Fruit fly (Drosophila melanogaster): ENCODE measurements around the gene mus81.

Gene mus81

dm6 chrX:947450-948284, 6.8 kb downstream of the mus81 start, which contains the start of gene CG3699 (continued):
- TF ChIP-seq CG10274 (GFP tag; optimal IDR thresholded peaks at IDR 0.05), result peak; percentile 6
- TF ChIP-seq NfI (GFP tag; optimal IDR thresholded peaks at IDR 0.05), result peak; percentile 31
- TF ChIP-seq CG12299 (tag; optimal IDR thresholded peaks at IDR 0.05), result no peak
- peak; percentile 11 for TF ChIP-seq Nf-YB (GFP tag; optimal IDR thresholded peaks at IDR 0.05)
- TF ChIP-seq CG11093 (GFP tag; IDR thresholded peaks at IDR 0.05), result no peak
- TF ChIP-seq BtbVII (GFP tag; optimal IDR thresholded peaks at IDR 0.05), result peak; percentile 56
- no peak for TF ChIP-seq CTCF (GFP tag; optimal IDR thresholded peaks at IDR 0.05)
- peak; percentile 46; the same call in 1 of the 2 replicates for TF ChIP-seq CG14014 (GFP tag; IDR thresholded peaks at IDR 0.05)
- peak; percentile 45 for TF ChIP-seq dmrt99B (tag; optimal IDR thresholded peaks at IDR 0.05)
- TF ChIP-seq CG10431 (GFP tag; optimal IDR thresholded peaks at IDR 0.05), result no peak
- peak; percentile 12 for TF ChIP-seq D19B (GFP tag; optimal IDR thresholded peaks at IDR 0.05)
- TF ChIP-seq CG15269 (tag; optimal IDR thresholded peaks at IDR 0.05), result peak; percentile 67
- peak; percentile 30 for TF ChIP-seq bcd (GFP tag; optimal IDR thresholded peaks at IDR 0.05)
- no peak for TF ChIP-seq CG17912 (GFP tag; optimal IDR thresholded peaks at IDR 0.05)
- peak; percentile 43 for TF ChIP-seq CG17385 (GFP tag; optimal IDR thresholded peaks at IDR 0.05)
- peak; percentile 1 for TF ChIP-seq CG4820 (GFP tag; optimal IDR thresholded peaks at IDR 0.05)
- TF ChIP-seq dmrt11E (tag; optimal IDR thresholded peaks at IDR 0.05), result no peak
- peak; percentile 52 for TF ChIP-seq Fer1 (GFP tag; optimal IDR thresholded peaks at IDR 0.05)
- TF ChIP-seq CG2712 (tag; optimal IDR thresholded peaks at IDR 0.05), result peak; percentile 42
- TF ChIP-seq CG6175 (GFP tag; IDR thresholded peaks at IDR 0.05), result 0 out of 3 replicates have a peak, but pooled peaks have one; percentile 10
- peak; percentile 1 for TF ChIP-seq HmgZ (tag; optimal IDR thresholded peaks at IDR 0.05)
- no peak for TF ChIP-seq pb (GFP tag; optimal IDR thresholded peaks at IDR 0.05)
- TF ChIP-seq en (GFP tag; optimal IDR thresholded peaks at IDR 0.05), result no peak

- TF ChIP-seq CG15514 (GFP tag; optimal IDR thresholded peaks at IDR 0.05) (peak; percentile 27), otp (GFP tag; IDR thresholded peaks at IDR 0.05) (0 out of 3 replicates have a peak, but pooled peaks have one; percentile 20), CG18011 (GFP tag; optimal IDR thresholded peaks at IDR 0.05) (no peak), Hmr (GFP tag; optimal IDR thresholded peaks at IDR 0.05) (peak; percentile 13), zfh2 (GFP tag; optimal IDR thresholded peaks at IDR 0.05) (peak; percentile 45), CG18599 (GFP tag; optimal IDR thresholded peaks at IDR 0.05) (peak; percentile 75), HLH3B (GFP tag; IDR thresholded peaks at IDR 0.05) (0 out of 2 replicates have a peak, but pooled peaks have one; percentile 19), tgo (GFP tag; IDR thresholded peaks at IDR 0.05) (0 out of 3 replicates have a peak, but pooled peaks have one; percentile 20), sob (GFP tag; IDR thresholded peaks at IDR 0.05) (peak; percentile 26; the same call in 1 of the 2 replicates), seq (GFP tag; IDR thresholded peaks at IDR 0.05) (no peak), Gug (GFP tag; IDR thresholded peaks at IDR 0.05) (peak; percentile 40; the same call in 2 of the 4 replicates), CG32532 (GFP tag; IDR thresholded peaks at IDR 0.05) (peak; percentile 63), cwo (GFP tag; optimal IDR thresholded peaks at IDR 0.05) (no peak), Gsc (GFP tag; IDR thresholded peaks at IDR 0.05) (no peak), unpg (GFP tag; optimal IDR thresholded peaks at IDR 0.05) (peak; percentile 5), Oli (tag; optimal IDR thresholded peaks at IDR 0.05) (peak; percentile 3), HmgZ (tag; optimal IDR thresholded peaks at IDR 0.05) (peak; percentile 6), CG2120 (GFP tag; optimal IDR thresholded peaks at IDR 0.05) (peak; percentile 59), pita (GFP tag; optimal IDR thresholded peaks at IDR 0.05) (no peak), CG11560 (tag; IDR thresholded peaks at IDR 0.05) (no peak), pzg (GFP tag; optimal IDR thresholded peaks at IDR 0.05) (no peak), CG8290 (GFP tag; optimal IDR thresholded peaks at IDR 0.05) (no peak), CG8290 (tag; optimal IDR thresholded peaks at IDR 0.05) (peak in 1 of 2 experiments; percentile 74), CG6689 (GFP tag; IDR thresholded peaks at IDR 0.05) (no peak), sr (GFP tag; IDR thresholded peaks at IDR 0.05) (no peak), dysf (GFP tag; IDR thresholded peaks at IDR 0.05) (peak; percentile 68), CG2889 (GFP tag; IDR thresholded peaks at IDR 0.05) (0 out of 3 replicates have a peak, but pooled peaks have one; percentile 32), fru (optimal IDR thresholded peaks at IDR 0.05) (no peak), CG7839 (tag; optimal IDR thresholded peaks at IDR 0.05) (peak; percentile 34)
These were observed 7.3 kb downstream of the mus81 start for dm6 chrX:948285-948556.
